Fruit fly (Drosophila melanogaster): ENCODE results near the gene Serinc.

Serinc gene

dm6 chr3L:16411566-16411965 is 956 bp upstream of the Serinc start, which contains the start of gene fax:
Gene fax, minus strand, starts transcription at chr3L:16411828.
- TF ChIP-seq Hr96 (GFP tag; optimal IDR thresholded peaks at IDR 0.05) (peak; percentile 83), tj (GFP tag; optimal IDR thresholded peaks at IDR 0.05) (no peak), ovo (GFP tag; optimal IDR thresholded peaks at IDR 0.05) (no peak), toe (GFP tag; optimal IDR thresholded peaks at IDR 0.05) (no peak), Mnt (GFP tag; optimal IDR thresholded peaks at IDR 0.05) (peak; percentile 14), CG33017 (tag; optimal IDR thresholded peaks at IDR 0.05) (peak; percentile 12), Clk (GFP tag; optimal IDR thresholded peaks at IDR 0.05) (no peak), Crg-1 (GFP tag; optimal IDR thresholded peaks at IDR 0.05) (no peak), pad (GFP tag; optimal IDR thresholded peaks at IDR 0.05) (no peak), CG7045 (GFP tag; optimal IDR thresholded peaks at IDR 0.05) (no peak), cnc (optimal IDR thresholded peaks at IDR 0.05) (no peak), CG5204 (GFP tag; optimal IDR thresholded peaks at IDR 0.05) (no peak), CG11617 (GFP tag; optimal IDR thresholded peaks at IDR 0.05) (no peak), CG7101 (tag; optimal IDR thresholded peaks at IDR 0.05) (peak; percentile 23), kay (GFP tag; ENCODE audit: borderline replicate concordance) (no peak), bab1 (GFP tag; optimal IDR thresholded peaks at IDR 0.05) (peak; percentile 35), CG1620 (GFP tag; optimal IDR thresholded peaks at IDR 0.05) (no peak), CG12768 (GFP tag; optimal IDR thresholded peaks at IDR 0.05) (no peak), CG14711 (tag; optimal IDR thresholded peaks at IDR 0.05) (no peak), cic (GFP tag; optimal IDR thresholded peaks at IDR 0.05) (peak; percentile 28)

DNA sequence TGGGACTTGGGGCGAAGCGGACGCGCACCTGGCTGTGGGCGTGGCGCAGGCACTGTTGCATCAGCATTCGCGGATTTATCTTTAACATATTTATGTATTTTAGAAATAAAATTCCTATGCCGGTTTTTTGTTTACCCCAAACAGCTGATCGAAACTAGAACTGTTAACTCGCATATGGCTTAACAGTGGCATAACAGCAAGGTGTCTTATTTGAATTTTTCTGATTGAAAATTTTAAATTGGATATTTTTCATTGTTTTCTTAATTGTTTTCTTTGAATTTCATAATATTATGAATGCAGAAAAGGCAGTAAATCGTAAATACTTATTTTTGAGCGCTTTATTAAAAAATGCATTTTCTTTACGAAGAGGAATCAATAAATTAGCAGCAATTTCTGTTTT is 4.5 kb downstream of the Serinc start, which contains the start of gene GluRS-m:
TSS of gene GluRS-m (minus strand) at position 154 of the 400 bp plus-strand sequence.
- TF ChIP-seq Clk (GFP tag; optimal IDR thresholded peaks at IDR 0.05) (no peak), CG11617 (GFP tag; optimal IDR thresholded peaks at IDR 0.05) (no peak), kay (GFP tag; ENCODE audit: borderline replicate concordance) (peak; percentile 71), tj (GFP tag; optimal IDR thresholded peaks at IDR 0.05) (no peak)

- TF ChIP-seq bab1 (GFP tag; optimal IDR thresholded peaks at IDR 0.05) = peak; percentile 40
- peak; percentile 93 for TF ChIP-seq tj (GFP tag; optimal IDR thresholded peaks at IDR 0.05)
- TF ChIP-seq Mnt (GFP tag; optimal IDR thresholded peaks at IDR 0.05) = peak; percentile 77
- no peak for TF ChIP-seq CG1620 (GFP tag; optimal IDR thresholded peaks at IDR 0.05)
- no peak for TF ChIP-seq pad (GFP tag; optimal IDR thresholded peaks at IDR 0.05)
- no peak for TF ChIP-seq CG7101 (tag; optimal IDR thresholded peaks at IDR 0.05)
- no peak for TF ChIP-seq CG7045 (GFP tag; optimal IDR thresholded peaks at IDR 0.05)
- peak; percentile 9 for TF ChIP-seq Crg-1 (GFP tag; optimal IDR thresholded peaks at IDR 0.05)
- TF ChIP-seq CG11617 (GFP tag; optimal IDR thresholded peaks at IDR 0.05) = peak; percentile 10
- no peak for TF ChIP-seq Hr96 (GFP tag; optimal IDR thresholded peaks at IDR 0.05)
- peak; percentile 25 for TF ChIP-seq CG14711 (tag; optimal IDR thresholded peaks at IDR 0.05)
- peak; percentile 19 for TF ChIP-seq kay (GFP tag; ENCODE audit: borderline replicate concordance)
Measured at dm6 chr3L:16419059-16419773, 6.7 kb downstream of the Serinc start, which contains the start of the genes TyrRS and CG33158. Gene TyrRS, minus strand, starts transcription at chr3L:16419302. Gene CG33158, plus strand, starts transcription at chr3L:16419597.

DNA sequence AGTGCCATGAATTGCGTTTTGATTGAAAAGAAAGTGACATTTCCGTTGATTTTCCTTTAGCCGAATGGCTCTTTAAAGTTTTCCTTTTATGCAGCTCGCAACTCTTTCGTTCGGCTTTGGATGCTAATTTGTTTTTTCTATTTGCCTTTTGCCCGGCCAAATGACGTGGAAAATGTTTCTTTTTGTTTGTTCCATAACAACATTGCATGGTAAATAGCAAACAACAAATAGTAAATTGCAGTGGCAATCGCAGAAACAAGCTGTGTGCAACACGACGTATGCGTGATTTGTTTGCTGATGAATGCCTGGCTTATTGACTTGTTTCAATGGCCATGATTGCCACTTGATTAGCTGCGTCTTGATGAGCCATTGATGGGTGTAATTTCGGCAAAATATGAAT is 16.9 kb downstream of the Serinc start:
- no peak for TF ChIP-seq cnc (optimal IDR thresholded peaks at IDR 0.05)
- no peak for TF ChIP-seq pad (GFP tag; optimal IDR thresholded peaks at IDR 0.05)
- no peak for TF ChIP-seq CG12768 (GFP tag; optimal IDR thresholded peaks at IDR 0.05)
- no peak for TF ChIP-seq bab1 (GFP tag; optimal IDR thresholded peaks at IDR 0.05)
- no peak for TF ChIP-seq CG1620 (GFP tag; optimal IDR thresholded peaks at IDR 0.05)
- TF ChIP-seq CG14711 (tag; optimal IDR thresholded peaks at IDR 0.05) = no peak
- no peak for TF ChIP-seq CG11617 (GFP tag; optimal IDR thresholded peaks at IDR 0.05)
- TF ChIP-seq tj (GFP tag; optimal IDR thresholded peaks at IDR 0.05) = no peak
- no peak for TF ChIP-seq Mnt (GFP tag; optimal IDR thresholded peaks at IDR 0.05)
- TF ChIP-seq cic (GFP tag; optimal IDR thresholded peaks at IDR 0.05) = no peak
- no peak for TF ChIP-seq Hr96 (GFP tag; optimal IDR thresholded peaks at IDR 0.05)
- TF ChIP-seq CG7045 (GFP tag; optimal IDR thresholded peaks at IDR 0.05) = no peak
- no peak for TF ChIP-seq Crg-1 (GFP tag; optimal IDR thresholded peaks at IDR 0.05)

DNA sequence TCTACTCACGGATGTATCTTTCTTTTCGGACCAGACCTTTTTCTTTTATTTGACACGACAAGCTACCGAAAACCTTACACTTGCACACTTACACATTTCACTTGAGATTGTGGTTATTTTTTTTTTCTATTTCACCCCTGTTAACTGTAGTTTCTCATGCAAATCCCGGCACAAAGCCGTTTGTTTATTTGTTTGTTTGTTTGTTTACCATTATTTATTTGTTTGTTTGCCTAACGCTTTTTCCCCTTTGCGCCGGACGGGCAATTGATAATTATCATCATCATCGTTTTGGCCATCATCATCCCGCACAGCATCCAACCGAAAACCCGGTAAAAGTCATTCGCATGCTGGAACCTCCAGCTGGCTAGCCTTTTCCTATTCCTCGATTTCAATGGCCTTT is 18.5 kb downstream of the Serinc start:
- TF ChIP-seq Hr96 (GFP tag; optimal IDR thresholded peaks at IDR 0.05) (no peak), CG5204 (GFP tag; optimal IDR thresholded peaks at IDR 0.05) (no peak), ovo (GFP tag; optimal IDR thresholded peaks at IDR 0.05) (no peak), CG7045 (GFP tag; optimal IDR thresholded peaks at IDR 0.05) (no peak), CG11617 (GFP tag; optimal IDR thresholded peaks at IDR 0.05) (no peak), CG1620 (GFP tag; optimal IDR thresholded peaks at IDR 0.05) (no peak), Clk (GFP tag; optimal IDR thresholded peaks at IDR 0.05) (no peak), CG12768 (GFP tag; optimal IDR thresholded peaks at IDR 0.05) (no peak), CG7101 (tag; optimal IDR thresholded peaks at IDR 0.05) (no peak), cic (GFP tag; optimal IDR thresholded peaks at IDR 0.05) (no peak), bab1 (GFP tag; optimal IDR thresholded peaks at IDR 0.05) (no peak), CG14711 (tag; optimal IDR thresholded peaks at IDR 0.05) (no peak), CG33017 (tag; optimal IDR thresholded peaks at IDR 0.05) (no peak), Crg-1 (GFP tag; optimal IDR thresholded peaks at IDR 0.05) (no peak)

DNA sequence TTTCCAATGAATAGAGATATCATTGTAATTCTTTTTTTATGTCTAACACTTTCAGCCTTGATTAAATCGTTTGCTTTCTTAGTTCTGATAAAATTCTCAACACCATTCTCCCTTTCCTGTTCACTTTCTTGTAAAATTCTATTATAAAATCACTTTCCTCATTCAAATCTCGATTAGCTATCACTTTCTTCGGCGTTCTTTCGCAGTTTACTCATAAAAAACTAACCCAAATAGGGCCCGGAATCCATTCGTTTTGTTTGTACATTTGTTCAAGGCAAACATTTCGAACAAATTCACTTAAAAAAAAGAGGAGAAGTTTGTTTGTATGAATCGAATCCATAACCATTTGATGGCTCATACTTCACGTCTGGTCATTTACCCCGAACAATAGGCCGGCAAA is 21.0 kb downstream of the Serinc start:
- TF ChIP-seq CG7045 (GFP tag; optimal IDR thresholded peaks at IDR 0.05) (no peak), Mnt (GFP tag; optimal IDR thresholded peaks at IDR 0.05) (no peak), kay (GFP tag; ENCODE audit: borderline replicate concordance) (no peak), CG5204 (GFP tag; optimal IDR thresholded peaks at IDR 0.05) (no peak), toe (GFP tag; optimal IDR thresholded peaks at IDR 0.05) (no peak), CG7101 (tag; optimal IDR thresholded peaks at IDR 0.05) (no peak), cic (GFP tag; optimal IDR thresholded peaks at IDR 0.05) (no peak), CG11617 (GFP tag; optimal IDR thresholded peaks at IDR 0.05) (no peak), Clk (GFP tag; optimal IDR thresholded peaks at IDR 0.05) (no peak), CG14711 (tag; optimal IDR thresholded peaks at IDR 0.05) (no peak), pad (GFP tag; optimal IDR thresholded peaks at IDR 0.05) (no peak), Hr96 (GFP tag; optimal IDR thresholded peaks at IDR 0.05) (no peak)
